Worm (Caenorhabditis elegans): ENCODE measurements around the gene npr-38.
A peak's percentile ranks its signal among the peaks of the same experiment; 100 is the strongest.

The npr-38 gene

DNA sequence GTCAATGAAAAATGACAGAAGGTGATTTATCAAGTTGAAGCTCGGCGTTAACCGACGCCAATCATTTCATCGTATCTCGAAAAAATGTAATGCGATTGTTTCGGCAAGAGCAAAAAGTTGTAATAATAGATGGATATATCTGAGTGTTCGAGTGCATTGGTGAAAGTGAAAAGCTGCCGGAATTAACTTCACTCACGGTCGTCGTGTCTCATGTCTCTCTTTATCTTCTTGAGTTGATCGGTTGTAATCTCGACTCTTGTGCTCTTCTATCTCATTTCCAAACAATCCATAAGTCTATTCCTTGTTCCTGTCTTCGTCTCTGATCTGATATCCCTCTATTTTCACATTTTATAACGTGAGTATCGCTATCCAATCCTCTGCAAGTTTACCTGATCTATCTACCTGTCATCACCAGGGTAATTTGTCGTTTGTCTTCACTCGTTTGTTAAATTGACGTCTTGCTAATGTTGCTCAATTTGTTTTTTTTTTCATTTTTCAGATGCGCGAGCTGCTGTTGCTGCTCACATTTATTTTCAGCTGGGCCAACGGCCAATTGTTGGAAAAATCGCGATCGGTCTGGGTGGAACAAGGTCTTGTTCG lies 11.8 kb upstream of the npr-38 start, which contains the start of gene cest-16:
Gene cest-16, plus strand, starts transcription at position 302 of the 600 bp plus-strand sequence.
- no peak for TF ChIP-seq ZK546.5 (tag; optimal IDR thresholded peaks at IDR 0.05)
- TF ChIP-seq lin-39 (tag; optimal IDR thresholded peaks at IDR 0.05): no peak
- no peak for TF ChIP-seq lin-15B (tag; optimal IDR thresholded peaks at IDR 0.05)
- no peak for TF ChIP-seq elt-1 (tag; optimal IDR thresholded peaks at IDR 0.05)
- TF ChIP-seq snpc-4 (tag; optimal IDR thresholded peaks at IDR 0.05): no peak
- no peak for TF ChIP-seq egl-5 (tag; optimal IDR thresholded peaks at IDR 0.05)
- no peak for TF ChIP-seq elt-3 (tag; optimal IDR thresholded peaks at IDR 0.05)
- TF ChIP-seq aly-2 (tag; optimal IDR thresholded peaks at IDR 0.05): no peak
- TF ChIP-seq nhr-237 (tag; optimal IDR thresholded peaks at IDR 0.05): no peak
- TF ChIP-seq ama-1 (optimal IDR thresholded peaks at IDR 0.05): no peak
- no peak for TF ChIP-seq unc-62 (GFP tag; optimal IDR thresholded peaks at IDR 0.05)

ce11 chrX:6318803-6319202 lies 7.3 kb downstream of the npr-38 start:
- TF ChIP-seq egl-5 (tag; optimal IDR thresholded peaks at IDR 0.05) (no peak), nhr-25 (tag; optimal IDR thresholded peaks at IDR 0.05) (peak; percentile 83), ceh-28 (tag; optimal IDR thresholded peaks at IDR 0.05) (peak; percentile 12), nhr-23 (tag; optimal IDR thresholded peaks at IDR 0.05) (peak; percentile 76), elt-3 (tag; optimal IDR thresholded peaks at IDR 0.05) (peak in 1 of 3 experiments; percentile 24), nhr-76 (tag; optimal IDR thresholded peaks at IDR 0.05) (no peak)

- TF ChIP-seq nhr-43 (tag; optimal IDR thresholded peaks at IDR 0.05; ENCODE audit: poor library complexity, severe bottlenecking): no peak
- TF ChIP-seq ceh-82 (tag; optimal IDR thresholded peaks at IDR 0.05): no peak
- no peak for TF ChIP-seq jun-1 (tag; optimal IDR thresholded peaks at IDR 0.05)
- TF ChIP-seq pha-4 (tag; optimal IDR thresholded peaks at IDR 0.05): no peak
- TF ChIP-seq daf-12 (tag; optimal IDR thresholded peaks at IDR 0.05): no peak
- TF ChIP-seq fos-1 (tag; optimal IDR thresholded peaks at IDR 0.05): no peak
- TF ChIP-seq ceh-9 (tag; optimal IDR thresholded peaks at IDR 0.05): no peak
- TF ChIP-seq eor-1 (tag; optimal IDR thresholded peaks at IDR 0.05): no peak
- TF ChIP-seq nhr-11 (tag; optimal IDR thresholded peaks at IDR 0.05): no peak
- no peak for TF ChIP-seq lin-39 (tag; optimal IDR thresholded peaks at IDR 0.05)
- TF ChIP-seq nhr-67 (tag; optimal IDR thresholded peaks at IDR 0.05): no peak
- TF ChIP-seq ZK546.5 (tag; optimal IDR thresholded peaks at IDR 0.05): no peak
- TF ChIP-seq egl-5 (tag; optimal IDR thresholded peaks at IDR 0.05): no peak
- TF ChIP-seq nhr-237 (tag; optimal IDR thresholded peaks at IDR 0.05): no peak
- no peak for TF ChIP-seq pqm-1 (tag; optimal IDR thresholded peaks at IDR 0.05)
These were observed 8.1 kb downstream of the npr-38 start, which contains the start of gene chtb-3 for ce11 chrX:6319546-6319945. chtb-3 (minus strand) TSS chrX:6319646.

- TF ChIP-seq nhr-77 (tag; optimal IDR thresholded peaks at IDR 0.05): no peak
- TF ChIP-seq zag-1 (tag; optimal IDR thresholded peaks at IDR 0.05): no peak
- no peak for TF ChIP-seq mdl-1 (tag; optimal IDR thresholded peaks at IDR 0.05)
- TF ChIP-seq tbx-2 (tag; optimal IDR thresholded peaks at IDR 0.05): no peak
- no peak for TF ChIP-seq ama-1 (optimal IDR thresholded peaks at IDR 0.05)
- TF ChIP-seq jun-1 (tag; optimal IDR thresholded peaks at IDR 0.05): no peak
- TF ChIP-seq nhr-43 (tag; optimal IDR thresholded peaks at IDR 0.05; ENCODE audit: poor library complexity, severe bottlenecking): peak; percentile 67
- no peak for TF ChIP-seq ceh-9 (tag; optimal IDR thresholded peaks at IDR 0.05)
- no peak for TF ChIP-seq aly-2 (tag; optimal IDR thresholded peaks at IDR 0.05)
- peak in 1 of 3 experiments; percentile 48 for TF ChIP-seq elt-3 (tag; optimal IDR thresholded peaks at IDR 0.05)
- no peak for TF ChIP-seq ztf-4 (tag; optimal IDR thresholded peaks at IDR 0.05)
- no peak for TF ChIP-seq skn-1 (tag; optimal IDR thresholded peaks at IDR 0.05)
- no peak for TF ChIP-seq lin-15B (tag; optimal IDR thresholded peaks at IDR 0.05)
- TF ChIP-seq ceh-16 (tag; optimal IDR thresholded peaks at IDR 0.05): no peak
- TF ChIP-seq nhr-25 (tag; optimal IDR thresholded peaks at IDR 0.05): peak; percentile 85
- peak; percentile 50 for TF ChIP-seq nhr-23 (tag; optimal IDR thresholded peaks at IDR 0.05)
- no peak for TF ChIP-seq fos-1 (tag; optimal IDR thresholded peaks at IDR 0.05)
- no peak for TF ChIP-seq egl-27 (tag; optimal IDR thresholded peaks at IDR 0.05)
- TF ChIP-seq nhr-67 (tag; optimal IDR thresholded peaks at IDR 0.05): no peak
- TF ChIP-seq nhr-237 (tag; optimal IDR thresholded peaks at IDR 0.05): no peak
- TF ChIP-seq nhr-28 (tag; optimal IDR thresholded peaks at IDR 0.05): no peak
- peak; percentile 12 for TF ChIP-seq lin-39 (tag; optimal IDR thresholded peaks at IDR 0.05)
- TF ChIP-seq ceh-82 (tag; optimal IDR thresholded peaks at IDR 0.05): no peak
- no peak for TF ChIP-seq eor-1 (tag; optimal IDR thresholded peaks at IDR 0.05)
- TF ChIP-seq ztf-11 (tag; optimal IDR thresholded peaks at IDR 0.05): no peak
- peak; percentile 20 for TF ChIP-seq nfya-1 (tag; optimal IDR thresholded peaks at IDR 0.05; ENCODE audit: insufficient read depth)
- TF ChIP-seq daf-12 (tag; optimal IDR thresholded peaks at IDR 0.05): no peak
- no peak for TF ChIP-seq elt-2 (tag; optimal IDR thresholded peaks at IDR 0.05)
- no peak for TF ChIP-seq nhr-76 (tag; optimal IDR thresholded peaks at IDR 0.05)
- no peak for TF ChIP-seq fkh-2 (tag; optimal IDR thresholded peaks at IDR 0.05)
- no peak for TF ChIP-seq mml-1 (tag; optimal IDR thresholded peaks at IDR 0.05)
- TF ChIP-seq unc-39 (tag; optimal IDR thresholded peaks at IDR 0.05): no peak
- TF ChIP-seq egl-5 (tag; optimal IDR thresholded peaks at IDR 0.05): no peak
- TF ChIP-seq nhr-11 (tag; optimal IDR thresholded peaks at IDR 0.05): no peak
- no peak for TF ChIP-seq sea-2 (GFP tag; optimal IDR thresholded peaks at IDR 0.05)
- no peak for TF ChIP-seq lsy-12 (tag; optimal IDR thresholded peaks at IDR 0.05)
- no peak for TF ChIP-seq R02D3.7 (tag; optimal IDR thresholded peaks at IDR 0.05)
These were observed 9.4 kb downstream of the npr-38 start for ce11 chrX:6320887-6321286.
